Worm (Caenorhabditis elegans) whole organism, early embryonic: ENCODE results near the gene F35E8.6.

ENCODE experiments used
- ama-1 ChIP-seq: fragments of 150-350 bp; optimal IDR thresholded peaks from 2 replicates; lab custom pipeline; 2014
- flt-1 ChIP-seq: fragments of 200-800 bp; sonication (Bioruptor generic); IDR thresholded peaks from 2 replicates; pipeline ENCODE4 v1.3.6; 2022; ENCODE audit warnings: missing genetic modification characterization, missing compliant biosample characterization
- tbx-11 ChIP-seq: fragments of 200-800 bp; sonication (Bioruptor generic); IDR thresholded peaks from 2 replicates; pipeline ENCODE4 v1.3.6; 2022; ENCODE audit warnings: missing genetic modification characterization, missing compliant biosample characterization

DNA sequence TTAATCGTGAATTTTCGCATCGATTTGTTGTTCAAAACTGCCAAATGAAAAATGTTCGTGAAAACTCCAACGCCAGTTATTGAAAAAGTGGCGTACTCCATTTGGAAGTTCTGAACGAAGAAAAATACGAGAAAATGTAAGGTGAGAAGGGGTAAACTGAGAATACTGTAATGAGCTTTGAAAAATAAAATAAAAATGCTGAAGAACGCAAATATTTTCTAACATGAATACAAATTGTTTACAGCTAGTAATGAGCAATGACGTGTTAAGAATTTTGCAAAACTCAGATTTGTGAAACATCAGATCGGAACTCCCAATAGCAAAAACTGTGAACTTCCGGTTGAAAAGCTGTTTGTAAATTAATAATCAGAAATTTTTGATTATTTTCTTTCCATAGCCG lies 20.4 kb downstream of the F35E8.6 start, which contains the start of gene srw-26:
- TF ChIP-seq ama-1 (lab: Kevin White, UChicago) (no peak), tbx-11 (GFP tag; lab: Robert Waterston, UW) (no peak), flt-1 (no peak)
